Worm (Caenorhabditis elegans) whole organism, L1 larva: ENCODE data around the gene F42A6.1.

ENCODE experiments used
- C16A3.4 ChIP-seq: fragments of 150-350 bp; optimal IDR thresholded peaks from 2 replicates; lab custom pipeline; 2014; ENCODE audit warnings: missing biosample characterization, missing genetic modification characterization
- F16B12.6 ChIP-seq: fragments of 150-350 bp; optimal IDR thresholded peaks from 2 replicates; lab custom pipeline; 2014; ENCODE audit warnings: missing biosample characterization, missing genetic modification characterization
- Y116A8C.19 ChIP-seq: sonication (generic microtip); optimal IDR thresholded peaks from 2 replicates; lab custom pipeline; 2016; ENCODE audit warnings: missing compliant biosample characterization, missing genetic modification characterization, borderline replicate concordance
- aly-2 ChIP-seq: fragments of 150-350 bp; optimal IDR thresholded peaks from 2 replicates; lab custom pipeline; 2014; ENCODE audit warnings: missing biosample characterization, missing genetic modification characterization
- ceh-8 ChIP-seq: fragments of 200-800 bp; sonication (Bioruptor generic); optimal IDR thresholded peaks from 2 replicates; lab custom pipeline; 2018; ENCODE audit warnings: mild to moderate bottlenecking, missing genetic modification characterization, moderate library complexity, missing compliant biosample characterization
- ceh-82 ChIP-seq, 3 experiments: fragments of 150-350 bp in 1 of 3; sonication (generic microtip) in 2 of 3; optimal IDR thresholded peaks; 2 replicates each; lab custom pipeline; 2014 to 2017; ENCODE audit warnings: missing biosample characterization in 3 of 3, missing genetic modification characterization in 3 of 3
- dsc-1 ChIP-seq: sonication (generic microtip); optimal IDR thresholded peaks from 2 replicates; lab custom pipeline; 2016; ENCODE audit warnings: mild to moderate bottlenecking, missing genetic modification characterization, missing compliant biosample characterization
- efl-3 ChIP-seq: fragments of 200-800 bp; sonication (Bioruptor generic); optimal IDR thresholded peaks from 2 replicates; lab custom pipeline; 2018; ENCODE audit warnings: mild to moderate bottlenecking, missing genetic modification characterization, missing compliant biosample characterization
- elt-2 ChIP-seq: sonication (generic microtip); optimal IDR thresholded peaks from 2 replicates; lab custom pipeline; 2016; ENCODE audit warnings: missing genetic modification characterization, mild to moderate bottlenecking, inconsistent platforms, missing compliant biosample characterization, missing genetic modification reagents
- elt-3 ChIP-seq, 6 experiments: fragments of 150-350 bp in 1 of 6; sonication (generic microtip); optimal IDR thresholded peaks; 2 replicates each; lab custom pipeline; 2017 to 2018; ENCODE audit warnings: missing biosample characterization in 6 of 6, missing genetic modification characterization in 6 of 6, inconsistent platforms in 1 of 6
- ets-5 ChIP-seq: fragments of 200-800 bp; sonication (Bioruptor generic); IDR thresholded peaks from 2 replicates; pipeline ENCODE4 v1.3.6; 2022; ENCODE audit warnings: missing genetic modification characterization, missing compliant biosample characterization
- fkh-10 ChIP-seq: sonication (generic microtip); optimal IDR thresholded peaks from 2 replicates; lab custom pipeline; 2017; ENCODE audit warnings: missing biosample characterization, missing genetic modification reagents, missing genetic modification characterization
- fkh-8 ChIP-seq: sonication (generic microtip); optimal IDR thresholded peaks from 2 replicates; lab custom pipeline; 2016; ENCODE audit warnings: mild to moderate bottlenecking, missing genetic modification characterization, missing compliant biosample characterization
- grh-1 ChIP-seq: fragments of 200-800 bp; sonication (Bioruptor generic); IDR thresholded peaks from 2 replicates; pipeline ENCODE4 v1.3.6; 2022; ENCODE audit warnings: missing genetic modification reagents, missing genetic modification characterization, missing compliant biosample characterization
- hlh-17 ChIP-seq: fragments of 200-800 bp; sonication (Bioruptor generic); optimal IDR thresholded peaks from 2 replicates; lab custom pipeline; 2018; ENCODE audit warnings: missing genetic modification characterization, mild to moderate bottlenecking, missing compliant biosample characterization, moderate library complexity, borderline replicate concordance
- hpl-2 ChIP-seq: fragments of 150-350 bp; optimal IDR thresholded peaks from 2 replicates; lab custom pipeline; 2014; ENCODE audit warnings: missing biosample characterization, missing genetic modification reagents, missing genetic modification characterization
- irx-1 ChIP-seq: sonication (generic microtip); optimal IDR thresholded peaks from 2 replicates; lab custom pipeline; 2016; ENCODE audit warnings: missing genetic modification characterization, missing compliant biosample characterization
- jun-1 ChIP-seq: fragments of 150-350 bp; optimal IDR thresholded peaks from 2 replicates; lab custom pipeline; 2014; ENCODE audit warnings: missing biosample characterization, missing genetic modification reagents, missing genetic modification characterization
- lin-13 ChIP-seq: fragments of 150-350 bp; optimal IDR thresholded peaks from 2 replicates; lab custom pipeline; 2014; ENCODE audit warnings: missing biosample characterization, missing genetic modification reagents, missing genetic modification characterization
- lin-15B ChIP-seq: fragments of 150-350 bp; sonication (generic microtip); optimal IDR thresholded peaks from 3 replicates; lab custom pipeline; 2014; ENCODE audit warnings: missing biosample characterization, missing genetic modification characterization
- lir-3 ChIP-seq: sonication (generic microtip); optimal IDR thresholded peaks from 2 replicates; lab custom pipeline; 2016; ENCODE audit warnings: mild to moderate bottlenecking, missing genetic modification characterization, moderate library complexity, missing compliant biosample characterization; ENCODE audit not compliant: poor library complexity
- lsy-2 ChIP-seq, 2 experiments: fragments of 150-350 bp; optimal IDR thresholded peaks; 2 replicates each; lab custom pipeline; 2014; ENCODE audit warnings: missing biosample characterization in 2 of 2, missing genetic modification characterization in 2 of 2
- mab-9 ChIP-seq: fragments of 200-800 bp; sonication (Bioruptor generic); IDR thresholded peaks from 2 replicates; pipeline ENCODE4 v1.3.6; 2022; ENCODE audit warnings: missing genetic modification reagents, missing genetic modification characterization, missing compliant biosample characterization
- mdl-1 ChIP-seq, 2 experiments: fragments of 150-350 bp; optimal IDR thresholded peaks; 2 replicates each; lab custom pipeline; 2014 to 2017; ENCODE audit warnings: missing biosample characterization in 2 of 2, missing genetic modification characterization in 2 of 2, inconsistent platforms in 1 of 2
- mef-2 ChIP-seq: fragments of 150-350 bp; optimal IDR thresholded peaks from 2 replicates; lab custom pipeline; 2014; ENCODE audit warnings: missing biosample characterization, missing genetic modification characterization
- nhr-11 ChIP-seq: fragments of 150-350 bp; optimal IDR thresholded peaks from 2 replicates; lab custom pipeline; 2014; ENCODE audit warnings: missing biosample characterization, missing genetic modification characterization
- nhr-19 ChIP-seq: fragments of 200-800 bp; sonication (Bioruptor generic); conservative IDR thresholded peaks from 2 replicates; pipeline ENCODE4 v1.3.6; 2022; ENCODE audit warnings: missing genetic modification characterization, missing compliant biosample characterization
- nhr-20 ChIP-seq: sonication (generic microtip); optimal IDR thresholded peaks from 2 replicates; lab custom pipeline; 2016; ENCODE audit warnings: mild to moderate bottlenecking, missing genetic modification characterization, missing compliant biosample characterization
- nhr-237 ChIP-seq: fragments of 150-350 bp; optimal IDR thresholded peaks from 2 replicates; lab custom pipeline; 2014; ENCODE audit warnings: missing biosample characterization, missing genetic modification characterization
- nhr-28 ChIP-seq: fragments of 150-350 bp; optimal IDR thresholded peaks from 2 replicates; lab custom pipeline; 2014; ENCODE audit warnings: missing biosample characterization, missing genetic modification characterization
- nhr-47 ChIP-seq: sonication (generic microtip); optimal IDR thresholded peaks from 2 replicates; lab custom pipeline; 2016; ENCODE audit warnings: mild to moderate bottlenecking, missing genetic modification characterization, moderate library complexity, missing compliant biosample characterization
- nhr-71 ChIP-seq: sonication (generic microtip); optimal IDR thresholded peaks from 2 replicates; lab custom pipeline; 2016; ENCODE audit warnings: mild to moderate bottlenecking, missing genetic modification characterization, moderate library complexity, missing compliant biosample characterization
- nhr-76 ChIP-seq: sonication (generic microtip); optimal IDR thresholded peaks from 2 replicates; lab custom pipeline; 2017; ENCODE audit warnings: missing biosample characterization, missing genetic modification characterization
- nhr-84 ChIP-seq: sonication (generic microtip); optimal IDR thresholded peaks from 2 replicates; lab custom pipeline; 2017; ENCODE audit warnings: missing biosample characterization, missing genetic modification characterization
- pag-3 ChIP-seq: sonication (generic microtip); optimal IDR thresholded peaks from 2 replicates; lab custom pipeline; 2017; ENCODE audit warnings: missing genetic modification characterization, mild to moderate bottlenecking, missing compliant biosample characterization, antibody characterized with exemption, borderline replicate concordance; ENCODE audit not compliant: insufficient read depth
- pax-3 ChIP-seq: fragments of 200-800 bp; sonication (Bioruptor generic); optimal IDR thresholded peaks from 2 replicates; lab custom pipeline; 2018; ENCODE audit warnings: mild to moderate bottlenecking, missing genetic modification characterization, moderate library complexity, missing compliant biosample characterization
- pqm-1 ChIP-seq: sonication (generic microtip); optimal IDR thresholded peaks from 3 replicates; lab custom pipeline; 2017; ENCODE audit warnings: missing biosample characterization, missing genetic modification characterization
- rnt-1 ChIP-seq: sonication (generic microtip); optimal IDR thresholded peaks from 2 replicates; lab custom pipeline; 2016; ENCODE audit warnings: mild to moderate bottlenecking, missing genetic modification characterization, moderate library complexity, missing compliant biosample characterization
- skn-1 ChIP-seq: fragments of 150-350 bp; optimal IDR thresholded peaks from 2 replicates; lab custom pipeline; 2014; ENCODE audit warnings: missing biosample characterization, missing genetic modification characterization
- sox-4 ChIP-seq: sonication (generic microtip); optimal IDR thresholded peaks from 2 replicates; lab custom pipeline; 2016; ENCODE audit warnings: missing genetic modification characterization, missing compliant biosample characterization
- sptf-1 ChIP-seq: fragments of 150-350 bp; optimal IDR thresholded peaks from 2 replicates; lab custom pipeline; 2014; ENCODE audit warnings: missing biosample characterization, missing genetic modification characterization
- sup-37 ChIP-seq: fragments of 200-800 bp; sonication (Bioruptor generic); optimal IDR thresholded peaks from 2 replicates; lab custom pipeline; 2018; ENCODE audit warnings: mild to moderate bottlenecking, missing genetic modification characterization, missing compliant biosample characterization
- swsn-7 ChIP-seq: sonication (generic microtip); optimal IDR thresholded peaks from 2 replicates; lab custom pipeline; 2016; ENCODE audit warnings: missing genetic modification characterization, missing compliant biosample characterization
- tbx-2 ChIP-seq: sonication (generic microtip); optimal IDR thresholded peaks from 2 replicates; lab custom pipeline; 2016; ENCODE audit warnings: missing genetic modification characterization, missing compliant biosample characterization
- tlp-1 ChIP-seq: fragments of 150-350 bp; optimal IDR thresholded peaks from 2 replicates; lab custom pipeline; 2014; ENCODE audit warnings: missing biosample characterization, missing genetic modification characterization
- unc-30 ChIP-seq: sonication (generic microtip); optimal IDR thresholded peaks from 2 replicates; lab custom pipeline; 2017; ENCODE audit warnings: missing biosample characterization, missing genetic modification characterization
- unc-62 ChIP-seq: fragments of 150-350 bp; optimal IDR thresholded peaks from 2 replicates; lab custom pipeline; 2014; ENCODE audit warnings: missing biosample characterization, missing genetic modification reagents, missing genetic modification characterization
- unc-86 ChIP-seq: sonication (generic microtip); optimal IDR thresholded peaks from 2 replicates; lab custom pipeline; 2016; ENCODE audit warnings: missing genetic modification characterization, missing compliant biosample characterization
- unc-98 ChIP-seq: fragments of 200-800 bp; sonication (Bioruptor generic); IDR thresholded peaks from 2 replicates; pipeline ENCODE4 v1.3.6; 2022; ENCODE audit warnings: missing genetic modification characterization, missing compliant biosample characterization
- xbp-1 ChIP-seq: sonication (generic microtip); optimal IDR thresholded peaks from 2 replicates; lab custom pipeline; 2016; ENCODE audit warnings: missing genetic modification characterization, missing compliant biosample characterization
- zag-1 ChIP-seq: fragments of 150-350 bp; optimal IDR thresholded peaks from 2 replicates; lab custom pipeline; 2014; ENCODE audit warnings: missing biosample characterization, missing genetic modification characterization
- ztf-11 ChIP-seq, 2 experiments: sonication (generic microtip); optimal IDR thresholded peaks; 2 replicates each; lab custom pipeline; 2016 to 2017; ENCODE audit warnings: missing genetic modification characterization in 2 of 2, missing biosample characterization in 1 of 2, missing compliant biosample characterization in 1 of 2
- ztf-4 ChIP-seq: fragments of 150-350 bp; optimal IDR thresholded peaks from 2 replicates; lab custom pipeline; 2014; ENCODE audit warnings: missing biosample characterization, missing genetic modification characterization

F42A6.1 gene

DNA sequence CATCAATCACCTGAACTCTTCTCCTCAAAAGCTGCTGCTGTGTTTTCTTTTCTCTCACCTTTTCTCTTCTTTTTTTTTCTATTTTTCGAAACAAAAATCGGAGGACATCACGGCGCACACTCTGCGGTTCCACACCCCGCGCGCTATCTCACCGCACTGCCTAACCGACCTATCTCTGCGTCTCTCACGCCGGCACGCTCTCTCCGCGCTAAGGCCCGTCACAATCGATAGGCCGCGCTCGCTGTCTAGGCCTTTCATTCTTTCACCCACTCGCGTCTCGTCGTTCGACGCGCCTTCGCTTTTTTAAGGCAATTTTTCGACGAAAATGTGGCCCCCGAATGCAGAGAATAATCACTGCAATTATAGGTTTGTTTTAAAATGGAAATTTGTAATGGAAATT, 43.6 kb upstream of the F42A6.1 start, which contains the start of gene zip-11 (continued):
- peak in 1 of 2 experiments; percentile 17 for TF ChIP-seq mdl-1 (tag; optimal IDR thresholded peaks at IDR 0.05; lab: Kevin White, UChicago)
- no peak for TF ChIP-seq pag-3 (tag; lab: Kevin White, UChicago)
- peak in 2 of 6 experiments; percentile 34 to 39 for TF ChIP-seq elt-3 (tag; optimal IDR thresholded peaks at IDR 0.05; lab: Kevin White, UChicago)
- peak; percentile 42 for TF ChIP-seq jun-1
- TF ChIP-seq unc-62 (GFP tag; lab: Kevin White, UChicago): no peak
- peak; percentile 40 for TF ChIP-seq F16B12.6 (tag; lab: Kevin White, UChicago)
- peak; percentile 91 for TF ChIP-seq rnt-1 (tag; lab: Kevin White, UChicago)
- peak; percentile 50 for TF ChIP-seq xbp-1 (tag; lab: Kevin White, UChicago)
- no peak for TF ChIP-seq fkh-10 (GFP tag; lab: Kevin White, UChicago)
- no peak for TF ChIP-seq hlh-17 (GFP tag; lab: Kevin White, UChicago)
- peak; percentile 9 for TF ChIP-seq skn-1 (tag; lab: Kevin White, UChicago)
- TF ChIP-seq nhr-11 (tag; lab: Kevin White, UChicago): no peak
- TF ChIP-seq sox-4 (tag; lab: Kevin White, UChicago): no peak
- TF ChIP-seq aly-2 (tag; lab: Kevin White, UChicago): no peak
- TF ChIP-seq sptf-1: no peak
- peak; percentile 36 to 65 (median 63) for TF ChIP-seq ceh-82 (tag; optimal IDR thresholded peaks at IDR 0.05; lab: Kevin White, UChicago)
- peak; percentile 63 for TF ChIP-seq swsn-7 (tag; lab: Kevin White, UChicago)
- no peak for TF ChIP-seq mef-2 (tag; lab: Kevin White, UChicago)
- no peak for TF ChIP-seq C16A3.4 (tag; lab: Kevin White, UChicago)
- TF ChIP-seq nhr-20 (tag; lab: Kevin White, UChicago): peak; percentile 75
- no peak for TF ChIP-seq lir-3
- peak; percentile 12 for TF ChIP-seq fkh-8
- peak; percentile 62 for TF ChIP-seq grh-1 (GFP tag; lab: Robert Waterston, UW)
- TF ChIP-seq lin-13: no peak
- no peak for TF ChIP-seq pqm-1
- TF ChIP-seq nhr-47 (tag; lab: Kevin White, UChicago): peak; percentile 76
- TF ChIP-seq pax-3 (tag; lab: Kevin White, UChicago): no peak
- peak; percentile 84 for TF ChIP-seq nhr-71
- TF ChIP-seq lin-15B (tag; lab: Kevin White, UChicago): no peak
- no peak for TF ChIP-seq nhr-84 (tag; lab: Kevin White, UChicago)
- peak; percentile 72 for TF ChIP-seq tbx-2 (tag; lab: Kevin White, UChicago)
- no peak for TF ChIP-seq tlp-1 (tag; lab: Kevin White, UChicago)
- peak; percentile 29 for TF ChIP-seq dsc-1
- peak; percentile 33 for TF ChIP-seq irx-1 (tag; lab: Kevin White, UChicago)
- TF ChIP-seq unc-86 (tag; lab: Kevin White, UChicago): peak; percentile 22
- TF ChIP-seq efl-3 (GFP tag; lab: Kevin White, UChicago): no peak
- no peak for TF ChIP-seq nhr-76 (tag; lab: Kevin White, UChicago)
- TF ChIP-seq unc-98 (GFP tag; lab: Robert Waterston, UW): peak; percentile 28; the same call in 1 of the 2 replicates
- TF ChIP-seq nhr-19 (GFP tag; lab: Robert Waterston, UW): peak; percentile 77
- no peak for TF ChIP-seq nhr-237 (tag; lab: Kevin White, UChicago)
- no peak for TF ChIP-seq zag-1 (tag; lab: Kevin White, UChicago)
- no peak for TF ChIP-seq unc-30 (tag; lab: Kevin White, UChicago)
- no peak for TF ChIP-seq ceh-8 (GFP tag; lab: Kevin White, UChicago)
- TF ChIP-seq lsy-2 (tag; optimal IDR thresholded peaks at IDR 0.05; lab: Kevin White, UChicago): peak; percentile 64 to 78
- no peak for TF ChIP-seq Y116A8C.19 (tag; lab: Kevin White, UChicago)
- peak; percentile 41 for TF ChIP-seq sup-37 (GFP tag; lab: Kevin White, UChicago)
- TF ChIP-seq mab-9 (GFP tag; lab: Robert Waterston, UW): no peak
- TF ChIP-seq ztf-11 (tag; optimal IDR thresholded peaks at IDR 0.05; lab: Kevin White, UChicago): peak in 1 of 2 experiments; percentile 45
- no peak for TF ChIP-seq nhr-28 (tag; lab: Kevin White, UChicago)
- no peak for TF ChIP-seq elt-2 (tag; lab: Kevin White, UChicago)
- TF ChIP-seq ets-5: no peak
- no peak for TF ChIP-seq hpl-2 (GFP tag; lab: Kevin White, UChicago)
- TF ChIP-seq ztf-4: no peak
